Fruit fly (Drosophila melanogaster) whole organism, embryonic: ENCODE data around the gene slp1.

Source experiments
- C15 ChIP-seq: fragments of 200-800 bp; sonication (Bioruptor generic); IDR thresholded peaks from 3 replicates; pipeline ENCODE4 v1.3.6; 2022; ENCODE audit warnings: missing biosample characterization, missing genetic modification characterization
- CG10274 ChIP-seq: fragments of 200-800 bp; sonication (Bioruptor generic); optimal IDR thresholded peaks from 3 replicates; lab custom pipeline; 2017; ENCODE audit warnings: missing biosample characterization, mild to moderate bottlenecking, missing genetic modification characterization
- CG10979 ChIP-seq: fragments of 200-800 bp; sonication (Bioruptor generic); optimal IDR thresholded peaks from 2 replicates; lab custom pipeline; 2018; ENCODE audit warnings: missing biosample characterization, mild to moderate bottlenecking, missing genetic modification characterization, moderate library complexity
- CG11696 ChIP-seq: fragments of 200-800 bp; sonication (Bioruptor generic); IDR thresholded peaks from 2 replicates; pipeline ENCODE4 v1.3.6; 2022; ENCODE audit warnings: missing biosample characterization, missing genetic modification characterization
- CG12391 ChIP-seq: fragments of 200-800 bp; sonication (Bioruptor generic); optimal IDR thresholded peaks from 3 replicates; lab custom pipeline; 2018; ENCODE audit warnings: missing biosample characterization, mild to moderate bottlenecking, missing genetic modification characterization, moderate library complexity
- CG13123 ChIP-seq: fragments of 200-800 bp; sonication (Bioruptor generic); optimal IDR thresholded peaks from 2 replicates; lab custom pipeline; 2016; ENCODE audit warnings: missing biosample characterization, missing genetic modification characterization
- CG15479 ChIP-seq: fragments of 200-800 bp; sonication (Bioruptor generic); optimal IDR thresholded peaks from 3 replicates; lab custom pipeline; 2019; ENCODE audit warnings: missing biosample characterization, mild to moderate bottlenecking, missing genetic modification characterization, moderate library complexity
- CG17385 ChIP-seq: fragments of 200-800 bp; sonication (Bioruptor generic); optimal IDR thresholded peaks from 3 replicates; lab custom pipeline; 2018; ENCODE audit warnings: missing biosample characterization, mild to moderate bottlenecking, missing genetic modification characterization
- CG30020 ChIP-seq: fragments of 200-800 bp; optimal IDR thresholded peaks from 2 replicates; lab custom pipeline; 2019; ENCODE audit warnings: missing biosample characterization, mild to moderate bottlenecking, missing genetic modification characterization, moderate library complexity
- CG3065 ChIP-seq: fragments of 200-800 bp; sonication (Bioruptor generic); optimal IDR thresholded peaks from 2 replicates; lab custom pipeline; 2016; ENCODE audit warnings: missing biosample characterization, missing genetic modification characterization
- CG31388 ChIP-seq: fragments of 200-800 bp; sonication (Bioruptor generic); optimal IDR thresholded peaks from 2 replicates; lab custom pipeline; 2016; ENCODE audit warnings: missing biosample characterization, missing genetic modification characterization
- CG32532 ChIP-seq: fragments of 200-800 bp; sonication (Bioruptor generic); IDR thresholded peaks from 2 replicates; pipeline ENCODE4 v1.3.6; 2022; ENCODE audit warnings: missing biosample characterization, missing genetic modification characterization
- CG33557 ChIP-seq: fragments of 200-800 bp; sonication (Bioruptor generic); optimal IDR thresholded peaks from 2 replicates; lab custom pipeline; 2019; ENCODE audit warnings: missing biosample characterization, mild to moderate bottlenecking, missing genetic modification characterization, moderate library complexity
- CG43689 ChIP-seq: fragments of 200-800 bp; sonication (Bioruptor generic); IDR thresholded peaks from 2 replicates; pipeline ENCODE4 v1.3.6; 2022; ENCODE audit warnings: missing biosample characterization, missing genetic modification characterization
- CG6654 ChIP-seq: fragments of 200-800 bp; sonication (Bioruptor generic); optimal IDR thresholded peaks from 2 replicates; lab custom pipeline; 2017; ENCODE audit warnings: missing biosample characterization, mild to moderate bottlenecking, missing genetic modification characterization
- CG8281 ChIP-seq: fragments of 200-800 bp; sonication (Bioruptor generic); optimal IDR thresholded peaks from 2 replicates; lab custom pipeline; 2018; ENCODE audit warnings: missing biosample characterization, mild to moderate bottlenecking, missing genetic modification characterization, moderate library complexity
- CG8388 ChIP-seq: fragments of 200-800 bp; sonication (Bioruptor generic); optimal IDR thresholded peaks from 2 replicates; lab custom pipeline; 2019; ENCODE audit warnings: missing biosample characterization, mild to moderate bottlenecking, missing genetic modification characterization, moderate library complexity
- D ChIP-seq, 2 experiments: fragments of 200-800 bp in 1 of 2; fragments of >200 bp in 1 of 2; sonication (Bioruptor generic) in 1 of 2; optimal IDR thresholded peaks; 2 replicates in 1 of 2; 3 replicates in 1 of 2; lab custom pipeline; 2017; ENCODE audit warnings: mild to moderate bottlenecking in 1 of 2, missing biosample characterization in 1 of 2, missing genetic modification characterization in 1 of 2, missing genetic modification reagents in 1 of 2
- Dbx ChIP-seq: fragments of 200-800 bp; sonication (Bioruptor generic); IDR thresholded peaks from 3 replicates; pipeline ENCODE4 v1.3.6; 2022; ENCODE audit warnings: missing biosample characterization, missing genetic modification characterization
- Dfd ChIP-seq, 2 experiments: fragments of >200 bp; optimal IDR thresholded peaks; 2 replicates each; lab custom pipeline; 2017; ENCODE audit warnings: missing biosample characterization in 2 of 2, missing genetic modification characterization in 2 of 2
- Doc2 ChIP-seq: fragments of 200-800 bp; sonication (Bioruptor generic); IDR thresholded peaks from 2 replicates; pipeline ENCODE4 v1.3.6; 2022; ENCODE audit warnings: missing biosample characterization, missing genetic modification characterization
- Dp ChIP-seq: fragments of 200-800 bp; sonication (Bioruptor generic); optimal IDR thresholded peaks from 2 replicates; lab custom pipeline; 2018; ENCODE audit warnings: missing biosample characterization, mild to moderate bottlenecking, missing genetic modification characterization, moderate library complexity
- Elba2 ChIP-seq: fragments of 200-800 bp; sonication (Bioruptor generic); optimal IDR thresholded peaks from 3 replicates; lab custom pipeline; 2016; ENCODE audit warnings: missing biosample characterization, missing genetic modification characterization
- Gsc ChIP-seq: fragments of 200-800 bp; sonication (Bioruptor generic); IDR thresholded peaks from 2 replicates; pipeline ENCODE4 v1.3.6; 2022; ENCODE audit warnings: missing biosample characterization, missing genetic modification characterization
- HLH4C ChIP-seq: fragments of 200-800 bp; sonication (Bioruptor generic); IDR thresholded peaks from 3 replicates; pipeline ENCODE4 v1.3.6; 2022; ENCODE audit warnings: missing biosample characterization, missing genetic modification characterization; ENCODE audit not compliant: partially characterized antibody
- Nf-YB ChIP-seq: fragments of 200-800 bp; sonication (Bioruptor generic); optimal IDR thresholded peaks from 3 replicates; lab custom pipeline; 2019; ENCODE audit warnings: missing biosample characterization, mild to moderate bottlenecking, missing genetic modification characterization, moderate library complexity
- NfI ChIP-seq: fragments of 200-800 bp; sonication (Bioruptor generic); optimal IDR thresholded peaks from 3 replicates; lab custom pipeline; 2018; ENCODE audit warnings: missing biosample characterization, mild to moderate bottlenecking, missing genetic modification characterization, moderate library complexity
- bsh ChIP-seq, 2 experiments: fragments of 200-800 bp; sonication (Bioruptor generic); optimal IDR thresholded peaks; 2 replicates each; lab custom pipeline; 2017 to 2018; ENCODE audit warnings: mild to moderate bottlenecking in 2 of 2, missing biosample characterization in 2 of 2, missing genetic modification characterization in 2 of 2, moderate library complexity in 1 of 2
- caup ChIP-seq: fragments of 200-800 bp; sonication (Bioruptor generic); optimal IDR thresholded peaks from 3 replicates; lab custom pipeline; 2017; ENCODE audit warnings: missing biosample characterization, mild to moderate bottlenecking, missing genetic modification characterization, moderate library complexity; ENCODE audit not compliant: severe bottlenecking
- dmrt11E ChIP-seq: fragments of 200-800 bp; sonication (Bioruptor generic); optimal IDR thresholded peaks from 3 replicates; lab custom pipeline; 2018; ENCODE audit warnings: missing biosample characterization, mild to moderate bottlenecking, missing genetic modification characterization, moderate library complexity
- fd3F ChIP-seq: fragments of 200-800 bp; sonication (Bioruptor generic); optimal IDR thresholded peaks from 2 replicates; lab custom pipeline; 2018; ENCODE audit warnings: missing biosample characterization, mild to moderate bottlenecking, missing genetic modification characterization, moderate library complexity
- hb ChIP-seq: fragments of 200-800 bp; sonication (Bioruptor generic); IDR thresholded peaks from 3 replicates; pipeline ENCODE4 v1.3.6; 2022; ENCODE audit warnings: missing biosample characterization, missing genetic modification characterization; ENCODE audit not compliant: partially characterized antibody
- inv ChIP-seq: fragments of 200-800 bp; sonication (Bioruptor generic); IDR thresholded peaks from 2 replicates; pipeline ENCODE4 v1.3.6; 2022; ENCODE audit warnings: missing biosample characterization, missing genetic modification characterization; ENCODE audit not compliant: partially characterized antibody
- kni ChIP-seq: fragments of 200-800 bp; sonication (Bioruptor generic); optimal IDR thresholded peaks from 3 replicates; lab custom pipeline; 2017; ENCODE audit warnings: mild to moderate bottlenecking, missing biosample characterization, missing genetic modification reagents, missing genetic modification characterization
- knrl ChIP-seq: fragments of 200-800 bp; sonication (Bioruptor generic); IDR thresholded peaks from 3 replicates; pipeline ENCODE4 v1.3.6; 2022; ENCODE audit warnings: missing biosample characterization, missing genetic modification characterization; ENCODE audit not compliant: partially characterized antibody
- nom ChIP-seq: fragments of 200-800 bp; sonication (Bioruptor generic); optimal IDR thresholded peaks from 2 replicates; lab custom pipeline; 2017; ENCODE audit warnings: missing biosample characterization, missing genetic modification characterization, mild to moderate bottlenecking, moderate library complexity, missing genetic modification reagents
- pan ChIP-seq, 4 experiments: fragments of >200 bp in 3 of 4; fragments of 200-800 bp in 1 of 4; sonication (Bioruptor generic) in 1 of 4; optimal IDR thresholded peaks in 3 of 4; IDR thresholded peaks in 1 of 4; 2 replicates each; pipeline versions ENCODE4 v1.3.6 to Lab custom; 2017 to 2022; ENCODE audit warnings: missing biosample characterization in 2 of 4, missing genetic modification characterization in 2 of 4, mixed read lengths in 1 of 4
- prd ChIP-seq, 3 experiments: fragments of >200 bp in 2 of 3; fragments of 200-800 bp in 1 of 3; sonication (Bioruptor generic) in 1 of 3; optimal IDR thresholded peaks in 2 of 3; IDR thresholded peaks in 1 of 3; 2 replicates in 2 of 3; 3 replicates in 1 of 3; pipeline versions ENCODE4 v1.3.6 to Lab custom; 2017 to 2022; ENCODE audit warnings: missing biosample characterization in 1 of 3, missing genetic modification characterization in 1 of 3
- sc ChIP-seq, 3 experiments: fragments of >200 bp in 2 of 3; fragments of 200-800 bp in 1 of 3; sonication (Bioruptor generic) in 1 of 3; optimal IDR thresholded peaks; 2 replicates in 2 of 3; 3 replicates in 1 of 3; lab custom pipeline; 2017; ENCODE audit warnings: mild to moderate bottlenecking in 1 of 3, missing biosample characterization in 1 of 3, missing genetic modification characterization in 1 of 3, missing genetic modification reagents in 1 of 3
- tgo ChIP-seq: fragments of 200-800 bp; sonication (Bioruptor generic); IDR thresholded peaks from 3 replicates; pipeline ENCODE4 v1.3.6; 2022; ENCODE audit warnings: missing biosample characterization, missing genetic modification characterization
- twi ChIP-seq: fragments of 200-800 bp; optimal IDR thresholded peaks from 2 replicates; lab custom pipeline; 2019; ENCODE audit warnings: missing biosample characterization, mild to moderate bottlenecking, missing genetic modification characterization, moderate library complexity
- zen ChIP-seq: fragments of 200-800 bp; sonication (Bioruptor generic); optimal IDR thresholded peaks from 3 replicates; lab custom pipeline; 2018; ENCODE audit warnings: missing biosample characterization, mild to moderate bottlenecking, missing genetic modification characterization, moderate library complexity

Gene slp1

DNA sequence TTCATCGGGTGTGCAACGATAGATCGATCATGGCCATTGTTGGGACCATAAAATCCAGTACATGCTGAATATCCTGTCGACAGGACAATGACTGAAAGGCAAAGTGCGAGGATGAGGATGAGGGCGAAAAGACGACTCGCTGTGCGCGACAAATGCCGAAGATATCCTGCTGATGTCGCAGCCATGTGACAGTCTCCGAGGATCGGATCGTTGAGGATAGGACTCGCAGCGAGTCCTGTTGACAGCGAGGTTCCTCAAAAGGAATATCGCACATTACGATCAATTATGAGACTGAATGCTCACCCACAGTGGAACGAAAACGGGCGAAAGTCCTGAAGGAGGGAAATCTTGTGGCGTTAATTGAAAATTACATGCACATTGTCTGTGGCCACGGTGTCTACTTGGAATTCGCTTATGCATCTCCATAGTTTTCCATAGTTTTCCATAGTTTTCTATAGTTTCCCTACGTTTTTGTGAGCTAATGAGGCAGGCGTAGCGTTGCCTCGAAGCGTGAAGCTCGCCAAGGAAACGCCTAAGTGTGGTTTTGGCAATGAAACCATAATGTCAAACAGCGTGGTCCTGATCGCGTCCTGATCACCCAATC lies 2.9 kb upstream of the slp1 start:
- TF ChIP-seq D (optimal IDR thresholded peaks at IDR 0.05; lab: Kevin White, UChicago) (peak; percentile 99), D (GFP tag; optimal IDR thresholded peaks at IDR 0.05; lab: Kevin White, UChicago) (no peak), Dp (no peak), bsh (GFP tag; optimal IDR thresholded peaks at IDR 0.05; lab: Kevin White, UChicago) (no peak), CG6654 (GFP tag; lab: Kevin White, UChicago) (no peak), CG8281 (no peak), CG10979 (no peak), CG15479 (GFP tag; lab: Kevin White, UChicago) (peak; percentile 27), knrl (0 out of 3 replicates have a peak, but pooled peaks have one; percentile 25), nom (GFP tag; lab: Kevin White, UChicago) (no peak), CG10274 (GFP tag; lab: Kevin White, UChicago) (no peak), Doc2 (GFP tag; lab: Robert Waterston, UW) (0 out of 2 replicates have a peak, but pooled peaks have one; percentile 36), CG17385 (GFP tag; lab: Kevin White, UChicago) (no peak), CG11696 (GFP tag; lab: Robert Waterston, UW) (no peak), CG3065 (no peak), inv (GFP tag; lab: Robert Waterston, UW) (no peak), NfI (GFP tag; lab: Kevin White, UChicago) (no peak), prd (optimal IDR thresholded peaks at IDR 0.05; lab: Kevin White, UChicago) (no peak), prd (GFP tag; IDR thresholded peaks at IDR 0.05; lab: Robert Waterston, UW) (peak; percentile 65; the same call in 2 of the 3 replicates), hb (no peak), Dfd (GFP tag; optimal IDR thresholded peaks at IDR 0.05; lab: Kevin White, UChicago) (no peak), caup (GFP tag; lab: Kevin White, UChicago) (no peak), zen (tag; lab: Kevin White, UChicago) (peak; percentile 88), CG43689 (GFP tag; lab: Robert Waterston, UW) (no peak), Gsc (no peak), HLH4C (GFP tag; lab: Robert Waterston, UW) (no peak), Elba2 (no peak), twi (peak; percentile 80), sc (optimal IDR thresholded peaks at IDR 0.05; lab: Kevin White, UChicago) (no peak), sc (GFP tag; optimal IDR thresholded peaks at IDR 0.05; lab: Kevin White, UChicago) (no peak), C15 (GFP tag; lab: Robert Waterston, UW) (no peak)

DNA sequence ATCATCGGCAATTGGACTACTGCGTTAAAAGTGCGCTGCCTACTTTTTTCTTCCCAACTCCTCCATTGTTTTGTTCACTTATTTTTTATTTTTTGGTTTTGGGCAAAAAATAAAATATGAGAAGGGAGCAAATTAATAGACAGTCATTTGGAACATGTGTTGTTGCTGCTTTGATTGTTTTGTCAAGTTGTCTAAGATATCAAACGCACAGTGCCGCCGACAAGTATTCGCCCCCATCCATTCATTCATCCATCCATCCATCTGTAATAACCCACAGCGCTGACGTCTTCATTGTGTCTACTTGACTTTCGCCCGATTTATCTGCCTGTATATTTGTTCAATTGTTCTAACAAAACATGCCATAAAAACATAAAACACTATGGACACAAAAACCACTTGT lies 1.6 kb upstream of the slp1 start:
- peak; percentile 89 for TF ChIP-seq twi
- peak in 1 of 2 experiments; percentile 37 for TF ChIP-seq pan (optimal IDR thresholded peaks at IDR 0.05; lab: Kevin White, UChicago)
- no peak for TF ChIP-seq pan (GFP tag; optimal IDR thresholded peaks at IDR 0.05 in 1 of 2, IDR thresholded peaks at IDR 0.05 in 1 of 2)
- peak; percentile 69 for TF ChIP-seq CG8388
- TF ChIP-seq CG15479 (GFP tag; lab: Kevin White, UChicago): no peak
- no peak for TF ChIP-seq CG33557 (GFP tag; lab: Kevin White, UChicago)
- TF ChIP-seq, all 482 proteins: peak for 3

DNA sequence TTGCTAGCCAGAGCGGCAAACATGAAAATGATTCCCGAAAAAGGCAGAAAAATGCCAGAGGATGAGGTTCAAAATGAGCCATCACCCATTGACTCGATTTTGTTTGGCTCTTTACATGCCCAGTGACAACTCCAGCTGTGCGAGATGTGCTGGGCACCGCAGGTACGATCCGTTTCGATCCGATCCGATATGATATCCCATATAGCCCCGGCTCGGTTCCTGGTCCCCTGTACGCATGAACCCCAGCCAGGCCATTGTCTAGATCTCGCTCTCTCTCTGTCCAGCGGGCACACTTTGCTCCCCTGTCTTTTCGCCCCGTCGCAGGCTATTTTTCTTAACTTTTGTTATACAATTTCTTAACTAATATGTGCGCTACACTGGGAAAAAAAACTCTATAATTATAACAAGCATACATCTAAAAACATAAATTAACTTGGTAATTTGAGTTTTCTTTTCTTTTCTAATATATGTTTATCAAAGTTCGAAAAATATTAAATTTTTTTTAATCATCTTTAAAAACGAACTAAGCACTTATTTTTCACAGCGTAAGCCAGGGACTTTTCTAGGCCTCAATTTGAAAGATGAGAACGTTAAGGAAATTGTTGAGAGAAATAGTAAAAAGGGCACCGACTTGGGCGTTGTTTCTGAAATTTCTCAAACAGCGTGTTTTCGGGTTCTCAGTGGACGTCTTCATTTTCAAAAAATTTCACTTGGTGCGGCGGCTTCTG lies 2.1 kb downstream of the slp1 start:
- TF ChIP-seq Dbx (GFP tag; lab: Robert Waterston, UW): no peak
- TF ChIP-seq CG32532 (GFP tag; lab: Robert Waterston, UW): no peak
- peak; percentile 10 for TF ChIP-seq CG31388 (GFP tag; lab: Kevin White, UChicago)
- peak; percentile 92 for TF ChIP-seq CG12391
- TF ChIP-seq sc (optimal IDR thresholded peaks at IDR 0.05; lab: Kevin White, UChicago): no peak
- TF ChIP-seq sc (GFP tag; optimal IDR thresholded peaks at IDR 0.05; lab: Kevin White, UChicago): peak; percentile 66
- TF ChIP-seq CG30020 (tag; lab: Kevin White, UChicago): peak; percentile 63
- TF ChIP-seq kni (GFP tag; lab: Kevin White, UChicago): peak; percentile 83
- TF ChIP-seq Elba2: peak; percentile 83
- TF ChIP-seq bsh (GFP tag; optimal IDR thresholded peaks at IDR 0.05; lab: Kevin White, UChicago): peak in 1 of 2 experiments; percentile 78
- TF ChIP-seq CG13123: peak; percentile 23
- peak; percentile 51; the same call in 1 of the 3 replicates for TF ChIP-seq tgo (GFP tag; lab: Robert Waterston, UW)
- peak; percentile 71 for TF ChIP-seq Nf-YB (GFP tag; lab: Kevin White, UChicago)
- TF ChIP-seq fd3F (GFP tag; lab: Kevin White, UChicago): no peak
- TF ChIP-seq dmrt11E (tag; lab: Kevin White, UChicago): peak; percentile 98
